Fruit fly (Drosophila melanogaster): ENCODE results near the gene Deaf1.
A peak's percentile ranks its signal among the peaks of the same experiment; 100 is the strongest.

Deaf1 gene

DNA sequence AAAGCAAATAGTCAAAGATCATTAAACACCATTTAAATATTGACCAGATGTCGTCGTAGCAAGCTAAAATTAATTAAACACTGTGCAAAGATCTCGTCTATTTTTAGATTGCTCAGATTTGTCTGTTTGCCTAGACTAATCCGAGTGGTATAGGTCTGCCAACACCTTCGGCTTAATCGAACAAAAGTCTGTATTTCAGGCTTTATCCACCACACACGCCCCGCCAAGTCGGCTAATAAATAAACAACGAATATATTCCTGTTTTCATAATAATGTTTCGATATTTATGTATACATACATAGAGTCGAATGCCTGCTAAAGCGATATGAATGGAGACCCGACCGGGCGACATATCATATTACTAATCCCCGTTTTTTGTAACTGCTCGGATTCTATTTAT, 39.4 kb upstream of the Deaf1 start:
- TF ChIP-seq GATAd (GFP tag; optimal IDR thresholded peaks at IDR 0.05) (no peak), Jra (GFP tag; optimal IDR thresholded peaks at IDR 0.05) (no peak), sage (GFP tag; optimal IDR thresholded peaks at IDR 0.05) (no peak), rgr (GFP tag; optimal IDR thresholded peaks at IDR 0.05) (no peak), jim (GFP tag; optimal IDR thresholded peaks at IDR 0.05) (no peak), dl (GFP tag; optimal IDR thresholded peaks at IDR 0.05; ENCODE audit: insufficient read depth in 1 of 2, partially characterized antibody in 2 of 2) (no peak), Mio (GFP tag; optimal IDR thresholded peaks at IDR 0.05) (no peak), ey (GFP tag; optimal IDR thresholded peaks at IDR 0.05) (no peak), pan (optimal IDR thresholded peaks at IDR 0.05) (no peak), Myc (optimal IDR thresholded peaks at IDR 0.05) (no peak), foxo (GFP tag; optimal IDR thresholded peaks at IDR 0.05) (no peak), CrebA (GFP tag; optimal IDR thresholded peaks at IDR 0.05; ENCODE audit: borderline replicate concordance) (no peak), fru (GFP tag; optimal IDR thresholded peaks at IDR 0.05) (no peak), Rel (GFP tag; optimal IDR thresholded peaks at IDR 0.05) (no peak), Rel (tag; optimal IDR thresholded peaks at IDR 0.05) (no peak), N (GFP tag; optimal IDR thresholded peaks at IDR 0.05) (no peak), brk (GFP tag; optimal IDR thresholded peaks at IDR 0.05) (no peak), Vsx2 (GFP tag; optimal IDR thresholded peaks at IDR 0.05; ENCODE audit: partially characterized antibody) (no peak), Abd-B (GFP tag; optimal IDR thresholded peaks at IDR 0.05) (no peak), sv (GFP tag; optimal IDR thresholded peaks at IDR 0.05) (no peak)

DNA sequence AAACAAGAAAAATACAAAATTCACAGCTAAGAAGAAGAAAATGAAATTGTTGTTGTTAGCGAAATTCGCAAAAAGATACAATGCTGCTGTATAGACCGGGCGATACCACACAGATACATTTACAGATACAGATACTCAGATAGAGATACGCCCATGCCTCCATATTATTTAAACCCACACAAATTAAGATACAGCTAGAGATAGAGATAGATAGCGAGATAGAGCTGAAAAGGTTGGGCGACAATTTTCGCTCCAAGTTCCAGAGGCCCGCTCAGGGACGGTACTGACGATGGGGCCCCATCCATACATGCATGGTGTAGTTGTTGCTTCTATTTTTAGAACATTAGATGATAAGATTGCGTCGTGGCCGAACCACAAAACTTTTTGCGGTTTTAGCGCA, 30.3 kb upstream of the Deaf1 start:
- TF ChIP-seq fru (GFP tag; optimal IDR thresholded peaks at IDR 0.05) (no peak), dmrt93B (GFP tag; optimal IDR thresholded peaks at IDR 0.05) (no peak), foxo (GFP tag; optimal IDR thresholded peaks at IDR 0.05) (no peak), Sp1 (GFP tag; optimal IDR thresholded peaks at IDR 0.05) (no peak), pan (optimal IDR thresholded peaks at IDR 0.05) (no peak), Hr83 (GFP tag; optimal IDR thresholded peaks at IDR 0.05; ENCODE audit: poor library complexity, severe bottlenecking) (peak; percentile 28)

- TF ChIP-seq Rel (GFP tag; optimal IDR thresholded peaks at IDR 0.05) (no peak), Rel (tag; optimal IDR thresholded peaks at IDR 0.05) (peak; percentile 51), Abd-B (GFP tag; optimal IDR thresholded peaks at IDR 0.05) (no peak)
Measured at dm6 chr3L:19790564-19790928, 27.4 kb upstream of the Deaf1 start.

DNA sequence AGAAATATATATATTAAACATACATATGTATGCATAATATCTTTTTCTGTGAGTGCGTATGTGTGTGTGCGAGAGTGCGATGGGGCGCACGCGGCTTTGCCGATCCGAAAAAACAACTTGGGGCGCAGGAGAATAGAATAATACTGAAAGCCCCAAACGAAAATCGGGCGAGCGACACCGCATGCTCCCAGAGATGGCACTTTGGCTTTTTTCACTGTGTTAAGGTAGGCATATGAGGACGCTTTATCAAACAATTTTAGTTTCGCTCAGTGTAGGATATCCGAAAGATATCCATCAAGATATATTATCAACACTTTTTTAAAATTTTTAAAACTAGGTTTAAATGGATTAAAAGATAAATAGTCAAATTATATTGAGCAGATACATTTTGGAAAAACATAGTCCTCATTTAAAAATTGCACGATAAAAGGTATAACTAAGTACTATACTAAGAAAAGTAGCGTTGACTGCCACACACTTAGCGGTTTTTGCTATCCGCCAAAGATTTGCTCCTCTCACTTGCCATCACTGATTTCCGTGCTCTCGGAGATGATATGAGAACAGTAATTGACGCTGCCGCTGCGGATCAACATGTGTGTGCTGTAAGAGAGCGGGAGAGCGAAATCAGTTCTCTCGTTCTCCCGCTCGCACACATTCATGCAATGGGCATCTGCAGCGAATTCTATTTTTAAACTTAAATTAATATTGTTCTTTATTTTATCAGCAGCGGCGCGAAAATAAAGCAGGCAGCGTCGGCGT, 26.9 kb upstream of the Deaf1 start:
- TF ChIP-seq dl (GFP tag; optimal IDR thresholded peaks at IDR 0.05; ENCODE audit: insufficient read depth in 1 of 2, partially characterized antibody in 2 of 2): peak; percentile 92 to 93
- no peak for TF ChIP-seq GATAd (GFP tag; optimal IDR thresholded peaks at IDR 0.05)
- TF ChIP-seq fru (GFP tag; optimal IDR thresholded peaks at IDR 0.05): peak; percentile 83
- TF ChIP-seq Mio (GFP tag; optimal IDR thresholded peaks at IDR 0.05): no peak
- peak; percentile 55 for TF ChIP-seq CG9705 (GFP tag; optimal IDR thresholded peaks at IDR 0.05)
- peak; percentile 77 for TF ChIP-seq Sp1 (GFP tag; optimal IDR thresholded peaks at IDR 0.05)
- TF ChIP-seq lola (GFP tag; optimal IDR thresholded peaks at IDR 0.05): no peak
- TF ChIP-seq dsf (GFP tag; optimal IDR thresholded peaks at IDR 0.05; ENCODE audit: borderline replicate concordance): no peak
- peak; percentile 91 for TF ChIP-seq HLH106 (tag; optimal IDR thresholded peaks at IDR 0.05)
- peak; percentile 95 for TF ChIP-seq Dif (GFP tag; optimal IDR thresholded peaks at IDR 0.05; ENCODE audit: partially characterized antibody)
- peak; percentile 73 for TF ChIP-seq h (GFP tag; optimal IDR thresholded peaks at IDR 0.05)
- TF ChIP-seq Abd-B (GFP tag; optimal IDR thresholded peaks at IDR 0.05): no peak
- no peak for TF ChIP-seq Dfd (GFP tag; optimal IDR thresholded peaks at IDR 0.05)
- TF ChIP-seq jim (GFP tag; optimal IDR thresholded peaks at IDR 0.05): no peak
- no peak for TF ChIP-seq brk (GFP tag; optimal IDR thresholded peaks at IDR 0.05)
- TF ChIP-seq Myc (optimal IDR thresholded peaks at IDR 0.05): peak; percentile 100
- TF ChIP-seq psq (GFP tag; optimal IDR thresholded peaks at IDR 0.05): peak; percentile 71
- TF ChIP-seq OdsH (GFP tag; optimal IDR thresholded peaks at IDR 0.05): peak; percentile 63
- peak; percentile 21 for TF ChIP-seq CrebA (GFP tag; optimal IDR thresholded peaks at IDR 0.05; ENCODE audit: borderline replicate concordance)
- TF ChIP-seq Hr78 (GFP tag; optimal IDR thresholded peaks at IDR 0.05): no peak
- peak in 1 of 2 experiments; percentile 80 for TF ChIP-seq foxo (GFP tag; optimal IDR thresholded peaks at IDR 0.05)
- TF ChIP-seq rgr (GFP tag; optimal IDR thresholded peaks at IDR 0.05): peak; percentile 72
- TF ChIP-seq br (GFP tag; optimal IDR thresholded peaks at IDR 0.05): peak; percentile 64
- peak; percentile 97 for TF ChIP-seq woc (GFP tag; optimal IDR thresholded peaks at IDR 0.05)
- TF ChIP-seq usp (GFP tag; optimal IDR thresholded peaks at IDR 0.05): no peak
- TF ChIP-seq Jra (GFP tag; optimal IDR thresholded peaks at IDR 0.05): peak; percentile 1
- TF ChIP-seq N (GFP tag; optimal IDR thresholded peaks at IDR 0.05): no peak
- TF ChIP-seq pan (optimal IDR thresholded peaks at IDR 0.05): no peak
- peak; percentile 57 for TF ChIP-seq Rel (GFP tag; optimal IDR thresholded peaks at IDR 0.05)
- peak; percentile 0 for TF ChIP-seq Rel (tag; optimal IDR thresholded peaks at IDR 0.05)
- TF ChIP-seq Vsx2 (GFP tag; optimal IDR thresholded peaks at IDR 0.05; ENCODE audit: partially characterized antibody): no peak
- peak; percentile 24 for TF ChIP-seq Hnf4 (GFP tag; optimal IDR thresholded peaks at IDR 0.05)
- TF ChIP-seq dmrt93B (GFP tag; optimal IDR thresholded peaks at IDR 0.05): peak; percentile 49
- peak; percentile 73 for TF ChIP-seq ey (GFP tag; optimal IDR thresholded peaks at IDR 0.05)
- TF ChIP-seq tai (GFP tag; optimal IDR thresholded peaks at IDR 0.05): no peak
- TF ChIP-seq sv (GFP tag; optimal IDR thresholded peaks at IDR 0.05): peak; percentile 49
- TF ChIP-seq CG32264 (GFP tag; optimal IDR thresholded peaks at IDR 0.05): no peak
- TF ChIP-seq Hr83 (GFP tag; optimal IDR thresholded peaks at IDR 0.05; ENCODE audit: poor library complexity, severe bottlenecking): peak; percentile 46
- TF ChIP-seq sage (GFP tag; optimal IDR thresholded peaks at IDR 0.05): peak; percentile 61
